Fruit fly (Drosophila melanogaster) Kc167 (cell line): Measurements from ENCODE around the gene FucTA.

Experiments
- Myc ChIP-seq: fragments of >200 bp; optimal IDR thresholded peaks from 2 replicates; lab custom pipeline; 2017; ENCODE audit warnings: missing external identifiers
- Sin3A ChIP-seq: fragments of >200 bp; optimal IDR thresholded peaks from 2 replicates; lab custom pipeline; 2018; ENCODE audit warnings: missing external identifiers
- h ChIP-seq: fragments of >200 bp; optimal IDR thresholded peaks from 3 replicates; lab custom pipeline; 2018; ENCODE audit warnings: missing external identifiers
- insv ChIP-seq: fragments of >200 bp; optimal IDR thresholded peaks from 3 replicates; lab custom pipeline; 2018; ENCODE audit warnings: missing external identifiers
- psq ChIP-seq: fragments of >200 bp; optimal IDR thresholded peaks from 2 replicates; lab custom pipeline; 2017; ENCODE audit warnings: missing external identifiers
- ttk ChIP-seq: sonication (Bioruptor generic); optimal IDR thresholded peaks from 2 replicates; lab custom pipeline; 2017; ENCODE audit warnings: missing external identifiers

Gene FucTA

DNA sequence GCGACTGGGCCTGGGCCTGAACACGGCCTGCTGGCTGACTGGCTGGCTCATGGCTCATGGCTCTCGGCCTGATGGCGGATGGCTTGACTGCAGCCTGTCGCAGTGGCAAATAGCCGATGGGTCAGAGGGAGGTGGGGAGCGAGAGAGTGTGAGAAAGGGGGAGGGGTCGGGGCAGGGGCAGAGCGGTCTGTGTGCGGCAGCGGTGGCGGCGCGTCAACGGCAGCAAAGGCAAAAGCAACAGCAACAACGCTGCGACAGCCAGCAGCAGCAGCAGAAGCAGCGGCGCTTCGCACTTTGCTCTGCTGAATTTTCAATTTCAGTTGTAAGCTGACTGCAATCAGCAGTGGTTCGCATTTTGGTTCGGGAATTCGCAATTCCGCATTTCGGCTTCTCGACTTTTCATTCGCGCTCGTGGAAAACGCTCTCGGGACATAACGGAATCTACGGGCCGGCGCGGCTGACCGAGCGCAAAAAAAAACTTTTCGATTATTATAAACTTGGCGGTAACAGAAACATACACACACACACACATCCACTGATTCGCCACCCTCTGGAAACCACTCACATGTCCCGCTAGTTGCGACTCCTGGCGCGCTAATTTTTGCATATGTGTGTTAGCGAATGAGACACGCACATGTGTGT is 41.2 kb upstream of the FucTA start, which contains the start of gene CG45071:
Gene CG45071 (plus strand): TSS at position 317 of the 642 bp plus-strand sequence.
- TF ChIP-seq ttk (lab: Kevin White, UChicago) = no peak
- no peak for TF ChIP-seq Sin3A
- no peak for TF ChIP-seq Myc (lab: Kevin White, UChicago)

DNA sequence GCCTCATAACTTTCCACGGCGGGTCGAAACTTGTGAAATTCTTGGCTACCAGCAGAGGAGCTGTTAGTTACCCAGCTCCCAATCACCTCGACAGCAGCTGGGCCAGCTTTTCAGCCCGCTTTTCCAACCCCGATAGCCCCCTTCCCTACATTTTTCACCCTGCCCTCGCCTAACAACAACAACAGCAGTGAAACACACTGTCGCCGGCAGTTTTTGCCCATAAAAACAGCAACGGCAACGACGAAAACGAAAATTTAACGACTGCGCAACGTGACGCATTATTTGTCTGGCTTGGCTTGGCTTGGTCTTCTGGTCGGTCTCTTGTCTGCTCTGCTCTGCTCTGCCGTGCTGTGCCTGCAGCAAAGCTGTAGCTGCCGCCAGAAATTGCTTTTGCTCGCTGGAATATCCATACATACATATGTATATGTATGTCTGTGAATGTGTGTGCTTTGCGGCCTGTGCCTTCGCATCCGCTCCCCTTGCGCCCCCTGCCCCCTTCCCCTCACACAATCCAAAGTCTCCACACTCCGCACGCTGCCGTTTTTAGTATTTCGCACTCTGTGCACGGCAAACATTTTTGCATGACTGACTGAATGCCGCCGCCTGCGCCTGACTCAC is 39.7 kb upstream of the FucTA start:
- TF ChIP-seq h (lab: Kevin White, UChicago) = no peak
- TF ChIP-seq Sin3A = no peak
- no peak for TF ChIP-seq psq (lab: Kevin White, UChicago)

DNA sequence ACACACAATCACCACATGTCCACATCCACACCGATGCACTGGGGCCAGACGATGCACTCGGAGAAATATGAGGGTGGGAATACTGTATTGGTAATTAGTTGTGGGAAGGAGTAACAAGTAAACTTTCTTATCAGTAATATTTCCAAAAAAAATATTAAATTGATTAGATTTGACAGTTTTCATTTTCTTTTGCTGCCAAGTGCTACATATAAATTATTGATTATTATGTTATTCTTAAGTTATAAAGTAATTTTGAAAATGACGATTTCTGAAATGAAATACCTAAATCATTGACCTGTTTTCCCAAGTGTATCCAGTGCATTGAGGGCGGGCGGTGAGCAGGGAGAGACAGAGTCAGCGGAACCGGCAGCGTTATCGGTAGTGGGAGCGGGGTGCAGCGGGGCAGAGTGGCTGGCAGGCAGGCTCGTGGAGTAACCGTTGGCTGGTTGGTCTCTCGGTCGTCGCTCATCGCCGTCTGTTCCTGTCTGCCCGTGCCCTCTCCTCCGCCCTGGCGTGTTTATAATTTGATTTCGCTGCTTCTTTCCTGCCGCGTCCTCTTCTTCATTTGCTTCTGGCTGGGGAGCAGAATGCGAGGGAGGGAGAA is 39.1 kb upstream of the FucTA start:
- TF ChIP-seq insv (lab: Kevin White, UChicago) = no peak
- TF ChIP-seq h (lab: Kevin White, UChicago) = no peak
- TF ChIP-seq ttk (lab: Kevin White, UChicago) = no peak
- TF ChIP-seq Myc (lab: Kevin White, UChicago) = no peak
- TF ChIP-seq Sin3A = no peak
- TF ChIP-seq psq (lab: Kevin White, UChicago) = no peak

DNA sequence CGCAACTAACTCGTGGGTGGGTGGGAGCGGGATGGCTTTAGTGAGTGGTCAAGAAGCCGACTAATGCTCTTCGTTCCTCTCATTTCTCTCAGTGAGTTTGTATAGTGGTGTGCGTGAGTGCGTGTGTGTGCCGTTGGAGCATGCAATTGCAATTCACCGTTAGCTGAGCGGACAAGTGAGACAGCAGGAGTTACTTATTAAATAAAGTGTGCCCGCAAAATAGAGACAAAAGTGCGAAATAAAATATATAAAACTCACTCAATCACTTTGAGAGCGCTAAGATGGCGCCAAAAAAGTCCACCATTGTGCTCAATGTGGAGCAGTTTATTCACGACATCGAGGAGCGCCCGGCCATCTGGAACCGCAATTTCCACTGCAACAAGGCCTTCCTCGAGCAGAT is 38.4 kb upstream of the FucTA start:
- no peak for TF ChIP-seq psq (lab: Kevin White, UChicago)
- TF ChIP-seq ttk (lab: Kevin White, UChicago) = no peak
- TF ChIP-seq insv (lab: Kevin White, UChicago) = no peak
- TF ChIP-seq Sin3A = no peak
- no peak for TF ChIP-seq Myc (lab: Kevin White, UChicago)
- TF ChIP-seq h (lab: Kevin White, UChicago) = no peak

DNA sequence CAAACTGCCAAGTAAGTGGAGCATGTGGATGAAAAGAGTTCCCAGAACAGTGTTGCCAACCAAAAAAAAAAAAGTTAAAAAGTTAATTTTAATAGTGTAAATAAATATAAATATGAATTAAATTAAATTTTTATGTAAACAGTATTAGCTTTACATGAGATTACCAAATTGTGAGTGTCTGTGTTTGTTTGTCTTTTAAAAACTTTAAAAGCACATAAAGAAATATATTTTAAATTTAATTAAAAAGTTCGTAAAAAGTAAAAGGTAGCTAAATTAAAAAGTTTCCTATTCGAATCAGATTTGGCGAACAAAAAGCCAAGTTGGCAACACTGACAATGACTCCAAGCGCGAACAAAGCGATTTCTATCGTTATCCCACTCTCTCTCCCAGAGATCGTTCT is 38.0 kb upstream of the FucTA start:
- no peak for TF ChIP-seq psq (lab: Kevin White, UChicago)
- no peak for TF ChIP-seq Sin3A
- no peak for TF ChIP-seq Myc (lab: Kevin White, UChicago)
- TF ChIP-seq h (lab: Kevin White, UChicago) = no peak
- no peak for TF ChIP-seq insv (lab: Kevin White, UChicago)
- no peak for TF ChIP-seq ttk (lab: Kevin White, UChicago)

DNA sequence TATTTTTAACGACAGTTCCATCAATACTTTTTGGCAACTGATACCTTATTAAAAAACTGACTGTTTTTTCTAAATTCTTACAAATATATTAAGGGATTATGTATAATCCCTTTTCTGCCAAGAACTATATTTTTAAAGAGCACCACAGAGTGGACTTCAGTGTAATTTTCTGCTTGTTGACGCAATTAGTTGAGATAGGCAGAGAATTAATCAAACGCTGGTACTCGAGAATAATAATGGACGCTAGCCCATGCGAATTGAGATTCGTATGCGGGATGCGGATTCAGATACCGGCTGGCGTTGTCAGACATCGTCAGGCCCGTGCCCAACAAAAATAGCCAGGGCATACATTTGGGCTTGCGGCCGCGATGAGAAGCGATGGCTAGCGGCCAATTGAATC is 33.7 kb upstream of the FucTA start, which contains the start of gene CG13458:
Gene CG13458 (plus strand): TSS at position 301 of the 400 bp plus-strand sequence.
- TF ChIP-seq ttk (lab: Kevin White, UChicago) (no peak), h (lab: Kevin White, UChicago) (no peak), insv (lab: Kevin White, UChicago) (no peak), psq (lab: Kevin White, UChicago) (no peak), Myc (lab: Kevin White, UChicago) (no peak), Sin3A (no peak)

DNA sequence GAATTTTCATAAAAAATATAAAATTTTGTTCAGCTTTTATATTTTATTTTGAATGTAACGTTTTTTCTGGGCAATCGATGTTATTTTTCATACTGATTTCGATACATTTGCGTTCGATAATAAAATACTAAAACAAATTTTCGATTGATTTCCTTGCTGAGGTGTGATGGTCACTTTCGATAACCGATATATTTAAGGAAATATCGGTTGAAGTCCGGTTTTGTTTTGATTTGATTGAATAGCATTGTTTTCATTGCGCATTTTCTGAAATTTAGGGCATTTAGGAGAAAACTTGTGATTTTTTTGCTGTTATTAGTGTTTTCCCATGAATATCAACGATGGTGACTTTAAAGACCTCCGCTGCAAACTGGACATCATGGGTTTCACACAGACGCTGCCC is 30.4 kb upstream of the FucTA start, which contains the start of gene Cep135:
Gene Cep135 (plus strand): TSS at position 202 of the 400 bp plus-strand sequence.
- TF ChIP-seq Sin3A (no peak), h (lab: Kevin White, UChicago) (no peak), ttk (lab: Kevin White, UChicago) (no peak), Myc (lab: Kevin White, UChicago) (no peak), psq (lab: Kevin White, UChicago) (no peak), insv (lab: Kevin White, UChicago) (no peak)

DNA sequence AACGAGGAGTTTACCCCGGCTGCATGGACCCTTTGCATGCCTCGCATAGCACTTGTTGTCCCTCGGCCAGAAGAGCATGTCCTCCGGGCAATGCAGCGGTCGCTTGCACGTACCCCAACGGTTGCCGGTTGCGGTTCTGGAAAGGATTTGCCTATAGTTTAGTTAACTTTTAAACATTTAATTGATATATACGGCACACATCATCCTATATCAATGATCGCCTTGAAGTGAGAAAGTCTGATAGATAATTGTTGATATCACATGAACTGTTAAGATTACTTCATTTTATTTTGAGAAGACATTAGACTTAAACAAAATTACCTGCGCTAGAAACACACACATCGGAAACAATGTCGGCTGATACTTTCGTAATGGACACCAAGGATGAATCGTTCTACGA is 25.7 kb upstream of the FucTA start, which contains the start of gene CG32847:
Gene CG32847 (plus strand): TSS at position 301 of the 400 bp plus-strand sequence.
- TF ChIP-seq psq (lab: Kevin White, UChicago) = no peak

DNA sequence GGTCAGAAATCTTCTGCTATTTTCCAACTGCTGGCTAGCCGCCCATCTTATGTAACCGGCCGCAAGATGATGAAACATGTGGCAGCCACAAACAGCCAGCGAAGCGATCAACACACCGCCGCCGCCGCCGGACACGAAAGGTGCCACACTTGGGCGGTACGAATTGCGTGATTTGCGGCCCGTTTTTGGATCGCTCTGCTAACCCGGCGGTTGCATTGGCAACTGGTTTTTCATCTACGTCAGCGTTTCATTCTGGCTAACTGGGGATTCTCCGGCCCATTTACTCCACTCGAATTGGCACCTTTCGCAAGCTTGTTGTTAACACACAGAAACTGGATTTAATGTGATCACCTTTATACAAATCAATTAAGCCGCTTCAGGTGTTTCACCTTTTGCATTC is 23.2 kb upstream of the FucTA start:
- no peak for TF ChIP-seq h (lab: Kevin White, UChicago)
- no peak for TF ChIP-seq ttk (lab: Kevin White, UChicago)
- TF ChIP-seq Sin3A = no peak
- TF ChIP-seq insv (lab: Kevin White, UChicago) = no peak
- TF ChIP-seq Myc (lab: Kevin White, UChicago) = no peak
- no peak for TF ChIP-seq psq (lab: Kevin White, UChicago)

DNA sequence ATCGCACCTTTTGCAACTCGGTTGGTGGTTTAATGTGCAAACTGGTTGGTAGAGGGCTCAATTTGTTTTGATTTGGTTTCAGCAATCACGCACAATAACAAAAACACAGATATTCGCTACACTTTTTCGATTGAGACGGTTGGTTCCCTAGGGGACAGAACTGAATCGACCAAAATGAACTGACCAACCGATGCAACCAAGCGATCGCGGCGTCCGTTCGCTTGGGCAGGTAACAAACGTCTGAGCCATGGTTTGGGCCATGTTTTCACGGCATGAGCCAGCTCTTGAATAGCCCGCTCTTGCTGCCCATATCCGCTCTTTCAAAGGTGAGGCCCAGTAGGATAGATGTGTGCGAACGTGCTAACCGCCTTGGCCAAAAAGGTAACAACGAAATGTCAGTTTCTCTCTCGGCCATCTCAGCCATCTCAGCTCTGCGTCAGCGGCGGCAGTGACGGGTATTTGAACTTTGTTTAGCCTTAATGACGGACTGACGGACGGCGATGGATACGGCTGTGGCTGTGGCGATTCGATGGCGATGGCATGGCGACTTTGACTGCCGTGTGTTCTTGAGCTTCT is 21.8 kb upstream of the FucTA start, which contains the start of gene CG16959:
Gene CG16959 (minus strand): TSS at position 245 of the 576 bp plus-strand sequence.
- TF ChIP-seq Sin3A (no peak), Myc (lab: Kevin White, UChicago) (no peak), ttk (lab: Kevin White, UChicago) (no peak), h (lab: Kevin White, UChicago) (no peak), psq (lab: Kevin White, UChicago) (no peak), insv (lab: Kevin White, UChicago) (no peak)

DNA sequence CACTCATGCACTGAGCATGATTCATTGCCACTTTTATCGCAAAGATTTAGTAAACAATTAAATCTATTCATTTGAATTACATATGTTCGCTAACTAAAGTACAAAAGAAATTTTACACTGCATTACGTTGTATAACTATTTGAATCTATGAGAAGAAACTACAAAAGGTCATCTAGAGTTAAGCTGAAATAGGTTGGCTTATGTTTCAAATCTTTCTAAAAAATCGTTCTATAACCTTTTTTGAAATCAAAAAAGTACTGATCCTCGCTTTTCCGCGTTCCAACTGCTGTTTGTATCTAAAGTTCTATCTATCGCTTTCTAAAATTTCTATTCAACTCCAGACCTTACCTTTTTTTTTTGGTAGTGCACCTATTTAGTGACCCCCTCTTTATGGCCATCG is 21.2 kb upstream of the FucTA start:
- no peak for TF ChIP-seq ttk (lab: Kevin White, UChicago)
- TF ChIP-seq psq (lab: Kevin White, UChicago) = no peak
- no peak for TF ChIP-seq h (lab: Kevin White, UChicago)
- no peak for TF ChIP-seq insv (lab: Kevin White, UChicago)
- TF ChIP-seq Sin3A = no peak
- no peak for TF ChIP-seq Myc (lab: Kevin White, UChicago)
